Worm (Caenorhabditis elegans) whole organism, L1 larva: ENCODE results near the gene T02B11.3.

Experiments
- C34B4.2 ChIP-seq: sonication (generic microtip); optimal IDR thresholded peaks from 2 replicates; lab custom pipeline; 2017; ENCODE audit warnings: mild to moderate bottlenecking, missing genetic modification characterization, missing compliant biosample characterization
- aly-2 ChIP-seq: fragments of 150-350 bp; optimal IDR thresholded peaks from 2 replicates; lab custom pipeline; 2014; ENCODE audit warnings: missing biosample characterization, missing genetic modification characterization
- efl-1 ChIP-seq, 4 experiments: fragments of 150-350 bp; optimal IDR thresholded peaks in 3 of 4; peaks in 1 of 4; 1 replicate in 1 of 4; 2 replicates in 3 of 4; lab custom pipeline; 2014; ENCODE audit warnings: missing biosample characterization in 2 of 4, missing genetic modification characterization in 2 of 4, missing genetic modification reagents in 2 of 4
- nhr-12 ChIP-seq: sonication (generic microtip); optimal IDR thresholded peaks from 2 replicates; lab custom pipeline; 2017; ENCODE audit warnings: missing biosample characterization, missing genetic modification characterization
- nhr-77 ChIP-seq: fragments of 150-350 bp; optimal IDR thresholded peaks from 2 replicates; lab custom pipeline; 2014; ENCODE audit warnings: missing biosample characterization, missing genetic modification characterization
- skn-1 ChIP-seq: fragments of 150-350 bp; optimal IDR thresholded peaks from 2 replicates; lab custom pipeline; 2014; ENCODE audit warnings: missing biosample characterization, missing genetic modification characterization

DNA sequence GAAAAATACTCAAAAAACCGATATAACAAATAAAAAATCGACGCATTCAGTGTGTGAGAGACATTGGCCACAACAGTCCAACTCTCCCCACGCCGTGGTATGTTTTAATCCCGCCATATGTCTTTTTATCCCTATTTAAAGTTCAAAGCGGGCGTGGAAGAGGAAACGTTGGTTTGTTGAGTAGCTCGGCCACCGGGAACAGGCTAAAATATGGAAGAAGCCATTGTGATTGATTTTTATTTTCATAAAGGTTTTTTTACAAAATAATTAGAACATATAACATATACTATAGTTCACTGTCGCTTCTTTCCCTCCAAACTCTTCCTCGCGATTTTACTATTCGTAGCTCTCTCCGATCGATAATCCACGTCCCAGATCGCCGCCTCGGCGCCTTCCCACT is 32.5 kb upstream of the T02B11.3 start, which contains the start of gene nas-32:
- no peak for TF ChIP-seq C34B4.2 (tag; lab: Kevin White, UChicago)
- TF ChIP-seq efl-1 (optimal IDR thresholded peaks at IDR 0.05; lab: Kevin White, UChicago) = no peak
- TF ChIP-seq efl-1 (GFP tag; optimal IDR thresholded peaks at IDR 0.05 in 1 of 2; lab: Kevin White, UChicago) = no peak
- TF ChIP-seq aly-2 (tag; lab: Kevin White, UChicago) = no peak
- no peak for TF ChIP-seq skn-1 (tag; lab: Kevin White, UChicago)
- no peak for TF ChIP-seq nhr-77 (tag; lab: Kevin White, UChicago)
- no peak for TF ChIP-seq nhr-12
